Worm (Caenorhabditis elegans) whole organism, mixed stage, embryonic: Measurements from ENCODE around the gene F07C4.10.

Source experiments
- M03D4.4 ChIP-seq: sonication (generic microtip); optimal IDR thresholded peaks from 2 replicates; lab custom pipeline; 2017; ENCODE audit warnings: mild to moderate bottlenecking, missing genetic modification characterization, missing compliant biosample characterization
- bed-3 ChIP-seq: fragments of 200-800 bp; sonication (Bioruptor generic); optimal IDR thresholded peaks from 3 replicates; lab custom pipeline; 2018; ENCODE audit warnings: mild to moderate bottlenecking, missing genetic modification characterization, moderate library complexity, missing compliant biosample characterization
- blmp-1 ChIP-seq: fragments of 150-350 bp; optimal IDR thresholded peaks from 2 replicates; lab custom pipeline; 2014; ENCODE audit warnings: missing biosample characterization, missing genetic modification characterization
- ceh-39 ChIP-seq: fragments of 150-350 bp; optimal IDR thresholded peaks from 2 replicates; lab custom pipeline; 2014; ENCODE audit warnings: missing biosample characterization, missing genetic modification characterization
- ceh-43 ChIP-seq: fragments of 200-800 bp; sonication (Bioruptor generic); optimal IDR thresholded peaks from 2 replicates; lab custom pipeline; 2018; ENCODE audit warnings: mild to moderate bottlenecking, missing genetic modification characterization, moderate library complexity, missing compliant biosample characterization
- ceh-83 ChIP-seq: fragments of 200-800 bp; sonication (Bioruptor generic); optimal IDR thresholded peaks from 2 replicates; lab custom pipeline; 2018; ENCODE audit warnings: mild to moderate bottlenecking, missing genetic modification characterization, missing compliant biosample characterization
- ces-1 ChIP-seq: fragments of 150-350 bp; optimal IDR thresholded peaks from 2 replicates; lab custom pipeline; 2014; ENCODE audit warnings: missing biosample characterization, missing genetic modification reagents, missing genetic modification characterization
- cnd-1 ChIP-seq: fragments of 200-800 bp; sonication (Bioruptor generic); optimal IDR thresholded peaks from 2 replicates; lab custom pipeline; 2018; ENCODE audit warnings: mild to moderate bottlenecking, missing genetic modification characterization, missing compliant biosample characterization
- drap-1 ChIP-seq: fragments of 200-800 bp; sonication (Bioruptor generic); optimal IDR thresholded peaks from 3 replicates; lab custom pipeline; 2018; ENCODE audit warnings: mild to moderate bottlenecking, missing genetic modification characterization, missing compliant biosample characterization
- elt-1 ChIP-seq: sonication (generic microtip); optimal IDR thresholded peaks from 2 replicates; lab custom pipeline; 2017; ENCODE audit warnings: missing genetic modification characterization, mild to moderate bottlenecking, missing compliant biosample characterization, antibody characterized with exemption, moderate library complexity, borderline replicate concordance; ENCODE audit not compliant: insufficient read depth
- elt-3 ChIP-seq: fragments of 150-350 bp; optimal IDR thresholded peaks from 2 replicates; lab custom pipeline; 2014; ENCODE audit warnings: missing biosample characterization, missing genetic modification characterization
- flh-1 ChIP-seq: fragments of 200-800 bp; sonication (Bioruptor generic); optimal IDR thresholded peaks from 2 replicates; lab custom pipeline; 2018; ENCODE audit warnings: mild to moderate bottlenecking, missing genetic modification characterization, moderate library complexity, missing compliant biosample characterization
- ham-2 ChIP-seq: fragments of 200-800 bp; sonication (Bioruptor generic); optimal IDR thresholded peaks from 2 replicates; lab custom pipeline; 2018; ENCODE audit warnings: mild to moderate bottlenecking, missing genetic modification characterization, missing compliant biosample characterization
- hlh-1 ChIP-seq: fragments of 150-350 bp; optimal IDR thresholded peaks from 2 replicates; lab custom pipeline; 2014; ENCODE audit warnings: missing biosample characterization, missing genetic modification reagents, missing genetic modification characterization
- lin-13 ChIP-seq: fragments of 150-350 bp; optimal IDR thresholded peaks from 2 replicates; lab custom pipeline; 2014; ENCODE audit warnings: missing biosample characterization, missing genetic modification characterization
- lin-32 ChIP-seq: fragments of 200-800 bp; sonication (Bioruptor generic); optimal IDR thresholded peaks from 2 replicates; lab custom pipeline; 2018; ENCODE audit warnings: mild to moderate bottlenecking, missing genetic modification characterization, missing compliant biosample characterization
- lsy-2 ChIP-seq: fragments of 150-350 bp; optimal IDR thresholded peaks from 2 replicates; lab custom pipeline; 2014; ENCODE audit warnings: missing biosample characterization, missing genetic modification characterization
- mab-5 ChIP-seq: fragments of 150-350 bp; optimal IDR thresholded peaks from 2 replicates; lab custom pipeline; 2014; ENCODE audit warnings: missing biosample characterization, missing genetic modification characterization
- mep-1 ChIP-seq: fragments of 150-350 bp; optimal IDR thresholded peaks from 2 replicates; lab custom pipeline; 2017; ENCODE audit warnings: missing biosample characterization, missing genetic modification reagents, missing genetic modification characterization, inconsistent platforms
- nhr-12 ChIP-seq: fragments of 150-350 bp; optimal IDR thresholded peaks from 2 replicates; lab custom pipeline; 2014; ENCODE audit warnings: missing biosample characterization, missing genetic modification characterization
- nhr-2 ChIP-seq: fragments of 150-350 bp; optimal IDR thresholded peaks from 2 replicates; lab custom pipeline; 2014; ENCODE audit warnings: missing biosample characterization, missing genetic modification characterization
- nhr-237 ChIP-seq: fragments of 150-350 bp; optimal IDR thresholded peaks from 2 replicates; lab custom pipeline; 2014; ENCODE audit warnings: missing biosample characterization, missing genetic modification characterization
- nhr-28 ChIP-seq: fragments of 150-350 bp; optimal IDR thresholded peaks from 2 replicates; lab custom pipeline; 2014; ENCODE audit warnings: missing biosample characterization, missing genetic modification characterization
- nhr-76 ChIP-seq: sonication (generic microtip); optimal IDR thresholded peaks from 2 replicates; lab custom pipeline; 2017; ENCODE audit warnings: missing biosample characterization, missing genetic modification characterization
- pha-4 ChIP-seq: fragments of 150-350 bp; optimal IDR thresholded peaks from 2 replicates; lab custom pipeline; 2018; ENCODE audit warnings: missing biosample characterization, missing genetic modification reagents, missing genetic modification characterization
- sem-2 ChIP-seq: fragments of 200-800 bp; sonication (Bioruptor generic); optimal IDR thresholded peaks from 2 replicates; lab custom pipeline; 2018; ENCODE audit warnings: mild to moderate bottlenecking, missing genetic modification characterization, missing compliant biosample characterization
- snpc-4 ChIP-seq: fragments of 150-350 bp; optimal IDR thresholded peaks from 2 replicates; lab custom pipeline; 2014; ENCODE audit warnings: missing biosample characterization, missing genetic modification characterization
- unc-120 ChIP-seq: sonication (generic microtip); optimal IDR thresholded peaks from 2 replicates; lab custom pipeline; 2017; ENCODE audit warnings: missing genetic modification characterization, missing compliant biosample characterization; ENCODE audit not compliant: poor library complexity, severe bottlenecking
- unc-39 ChIP-seq: fragments of 150-350 bp; optimal IDR thresholded peaks from 2 replicates; lab custom pipeline; 2014; ENCODE audit warnings: missing biosample characterization, missing genetic modification characterization
- unc-62 ChIP-seq: fragments of 150-350 bp; optimal IDR thresholded peaks from 2 replicates; lab custom pipeline; 2014; ENCODE audit warnings: missing biosample characterization, missing genetic modification reagents, missing genetic modification characterization
- zip-8 ChIP-seq: fragments of 150-350 bp; optimal IDR thresholded peaks from 2 replicates; lab custom pipeline; 2014; ENCODE audit warnings: missing biosample characterization, missing genetic modification characterization
- ztf-11 ChIP-seq: fragments of 150-350 bp; optimal IDR thresholded peaks from 2 replicates; lab custom pipeline; 2014; ENCODE audit warnings: missing biosample characterization, missing genetic modification characterization

The F07C4.10 gene

ce11 chrV:7641718-7642117 lies 2.0 kb upstream of the F07C4.10 start:
- TF ChIP-seq zip-8 (tag; lab: Kevin White, UChicago) (no peak), mab-5 (tag; lab: Kevin White, UChicago) (no peak), bed-3 (GFP tag; lab: Kevin White, UChicago) (no peak)

- no peak for TF ChIP-seq unc-62 (GFP tag; lab: Kevin White, UChicago)
- no peak for TF ChIP-seq zip-8 (tag; lab: Kevin White, UChicago)
- no peak for TF ChIP-seq ceh-83 (GFP tag; lab: Kevin White, UChicago)
- TF ChIP-seq bed-3 (GFP tag; lab: Kevin White, UChicago): no peak
- TF ChIP-seq elt-3 (tag; lab: Kevin White, UChicago): no peak
- no peak for TF ChIP-seq snpc-4 (tag; lab: Kevin White, UChicago)
- TF ChIP-seq lsy-2 (tag; lab: Kevin White, UChicago): no peak
Measured at ce11 chrV:7639356-7639755, 331 bp downstream of the F07C4.10 start.

ce11 chrV:7637801-7638200 lies 1.9 kb downstream of the F07C4.10 start, which contains the start of gene clec-45:
TSS of gene clec-45 (plus strand) at chrV:7638101.
- TF ChIP-seq blmp-1 (tag; lab: Kevin White, UChicago): no peak
- TF ChIP-seq hlh-1 (tag; lab: Kevin White, UChicago): no peak
- no peak for TF ChIP-seq unc-62 (GFP tag; lab: Kevin White, UChicago)
- no peak for TF ChIP-seq zip-8 (tag; lab: Kevin White, UChicago)
- TF ChIP-seq M03D4.4: no peak
- no peak for TF ChIP-seq nhr-2 (tag; lab: Kevin White, UChicago)
- no peak for TF ChIP-seq ceh-43
- TF ChIP-seq ceh-83 (GFP tag; lab: Kevin White, UChicago): no peak
- TF ChIP-seq lsy-2 (tag; lab: Kevin White, UChicago): no peak
- TF ChIP-seq ces-1 (GFP tag; lab: Kevin White, UChicago): no peak
- no peak for TF ChIP-seq lin-32
- TF ChIP-seq flh-1: no peak
- no peak for TF ChIP-seq unc-39
- no peak for TF ChIP-seq elt-1 (tag; lab: Kevin White, UChicago)
- TF ChIP-seq elt-3 (tag; lab: Kevin White, UChicago): no peak
- no peak for TF ChIP-seq ceh-39 (tag; lab: Kevin White, UChicago)
- no peak for TF ChIP-seq lin-13 (tag; lab: Kevin White, UChicago)
- no peak for TF ChIP-seq bed-3 (GFP tag; lab: Kevin White, UChicago)
- TF ChIP-seq unc-120 (tag; lab: Kevin White, UChicago): no peak
- TF ChIP-seq nhr-237 (tag; lab: Kevin White, UChicago): no peak

- TF ChIP-seq nhr-2 (tag; lab: Kevin White, UChicago) (no peak), nhr-28 (tag; lab: Kevin White, UChicago) (no peak), flh-1 (no peak)
Measured at ce11 chrV:7635469-7635868, 4.2 kb downstream of the F07C4.10 start, which contains the start of gene srd-29. TSS of gene srd-29 (plus strand) at chrV:7635769.

ce11 chrV:7634657-7635056 lies 5.0 kb downstream of the F07C4.10 start, which contains the start of gene srd-31:
TSS of gene srd-31 (minus strand) at chrV:7634757.
- no peak for TF ChIP-seq ham-2 (GFP tag; lab: Kevin White, UChicago)
- no peak for TF ChIP-seq nhr-76 (tag; lab: Kevin White, UChicago)
- TF ChIP-seq nhr-28 (tag; lab: Kevin White, UChicago): no peak

- TF ChIP-seq cnd-1 (tag; lab: Kevin White, UChicago): no peak
- no peak for TF ChIP-seq blmp-1 (tag; lab: Kevin White, UChicago)
- TF ChIP-seq ztf-11: no peak
- TF ChIP-seq nhr-76 (tag; lab: Kevin White, UChicago): no peak
- no peak for TF ChIP-seq elt-3 (tag; lab: Kevin White, UChicago)
- no peak for TF ChIP-seq unc-39
- TF ChIP-seq lin-32: no peak
- no peak for TF ChIP-seq pha-4
- no peak for TF ChIP-seq nhr-28 (tag; lab: Kevin White, UChicago)
- TF ChIP-seq unc-120 (tag; lab: Kevin White, UChicago): no peak
- TF ChIP-seq snpc-4 (tag; lab: Kevin White, UChicago): no peak
- no peak for TF ChIP-seq nhr-12 (tag; lab: Kevin White, UChicago)
- TF ChIP-seq lsy-2 (tag; lab: Kevin White, UChicago): no peak
- TF ChIP-seq nhr-2 (tag; lab: Kevin White, UChicago): no peak
- TF ChIP-seq ceh-43: no peak
- TF ChIP-seq ceh-39 (tag; lab: Kevin White, UChicago): no peak
- TF ChIP-seq flh-1: no peak
- TF ChIP-seq sem-2 (GFP tag; lab: Kevin White, UChicago): no peak
- no peak for TF ChIP-seq mep-1 (tag; lab: Kevin White, UChicago)
- no peak for TF ChIP-seq drap-1 (GFP tag; lab: Kevin White, UChicago)
Measured at ce11 chrV:7631732-7632131, 8.0 kb downstream of the F07C4.10 start, which contains the start of gene srd-25. TSS of gene srd-25 (plus strand) at chrV:7632032.
